Worm (Caenorhabditis elegans) whole organism, mixed stage, embryonic: ENCODE results near the gene sec-6.

Experiments used
- ceh-83 ChIP-seq: fragments of 200-800 bp; sonication (Bioruptor generic); optimal IDR thresholded peaks from 2 replicates; lab custom pipeline; 2018; ENCODE audit warnings: mild to moderate bottlenecking, missing genetic modification characterization, missing compliant biosample characterization
- ces-1 ChIP-seq: fragments of 150-350 bp; optimal IDR thresholded peaks from 2 replicates; lab custom pipeline; 2014; ENCODE audit warnings: missing biosample characterization, missing genetic modification reagents, missing genetic modification characterization
- elt-1 ChIP-seq: sonication (generic microtip); optimal IDR thresholded peaks from 2 replicates; lab custom pipeline; 2017; ENCODE audit warnings: missing genetic modification characterization, mild to moderate bottlenecking, missing compliant biosample characterization, antibody characterized with exemption, moderate library complexity, borderline replicate concordance; ENCODE audit not compliant: insufficient read depth
- elt-3 ChIP-seq: fragments of 150-350 bp; optimal IDR thresholded peaks from 2 replicates; lab custom pipeline; 2014; ENCODE audit warnings: missing biosample characterization, missing genetic modification characterization
- lin-13 ChIP-seq: fragments of 150-350 bp; optimal IDR thresholded peaks from 2 replicates; lab custom pipeline; 2014; ENCODE audit warnings: missing biosample characterization, missing genetic modification characterization
- nhr-237 ChIP-seq: fragments of 150-350 bp; optimal IDR thresholded peaks from 2 replicates; lab custom pipeline; 2014; ENCODE audit warnings: missing biosample characterization, missing genetic modification characterization
- pha-4 ChIP-seq: fragments of 150-350 bp; optimal IDR thresholded peaks from 2 replicates; lab custom pipeline; 2018; ENCODE audit warnings: missing biosample characterization, missing genetic modification reagents, missing genetic modification characterization
- sem-2 ChIP-seq: fragments of 200-800 bp; sonication (Bioruptor generic); optimal IDR thresholded peaks from 2 replicates; lab custom pipeline; 2018; ENCODE audit warnings: mild to moderate bottlenecking, missing genetic modification characterization, missing compliant biosample characterization
- snpc-4 ChIP-seq: fragments of 150-350 bp; optimal IDR thresholded peaks from 2 replicates; lab custom pipeline; 2014; ENCODE audit warnings: missing biosample characterization, missing genetic modification characterization
- tbx-8 ChIP-seq: fragments of 200-800 bp; sonication (Bioruptor generic); optimal IDR thresholded peaks from 2 replicates; lab custom pipeline; 2018; ENCODE audit warnings: mild to moderate bottlenecking, missing genetic modification characterization, moderate library complexity, missing compliant biosample characterization
- unc-62 ChIP-seq: fragments of 150-350 bp; optimal IDR thresholded peaks from 2 replicates; lab custom pipeline; 2014; ENCODE audit warnings: missing biosample characterization, missing genetic modification reagents, missing genetic modification characterization

ce11 chrII:5351799-5352198, 7.6 kb upstream of the sec-6 start, which contains the start of gene F09E5.7:
- TF ChIP-seq ceh-83 (GFP tag; lab: Kevin White, UChicago) = no peak
- no peak for TF ChIP-seq nhr-237
- no peak for TF ChIP-seq lin-13 (tag; lab: Kevin White, UChicago)
- TF ChIP-seq unc-62 (GFP tag; lab: Kevin White, UChicago) = no peak
- no peak for TF ChIP-seq tbx-8
- no peak for TF ChIP-seq ces-1
- no peak for TF ChIP-seq pha-4 (tag; lab: Kevin White, UChicago)
- TF ChIP-seq snpc-4 (tag; lab: Kevin White, UChicago) = no peak
- TF ChIP-seq elt-3 (tag; lab: Kevin White, UChicago) = no peak
- TF ChIP-seq elt-1 (tag; lab: Kevin White, UChicago) = no peak
- no peak for TF ChIP-seq sem-2 (GFP tag; lab: Kevin White, UChicago)
